Fruit fly (Drosophila melanogaster) whole organism, wandering third instar larva: ENCODE data around the gene CG6961.

Source experiments
- Abd-B ChIP-seq: fragments of >200 bp; optimal IDR thresholded peaks from 2 replicates; lab custom pipeline; 2017; ENCODE audit warnings: missing biosample characterization, missing genetic modification characterization
- CG32264 ChIP-seq: fragments of 200-800 bp; sonication (Bioruptor generic); optimal IDR thresholded peaks from 2 replicates; lab custom pipeline; 2016; ENCODE audit warnings: missing biosample characterization, missing genetic modification characterization
- CG9705 ChIP-seq: fragments of 200-800 bp; sonication (Bioruptor generic); optimal IDR thresholded peaks from 2 replicates; lab custom pipeline; 2018; ENCODE audit warnings: missing biosample characterization, mild to moderate bottlenecking, missing genetic modification characterization
- CrebA ChIP-seq: fragments of 200-800 bp; sonication (Bioruptor generic); optimal IDR thresholded peaks from 2 replicates; lab custom pipeline; 2016; ENCODE audit warnings: missing biosample characterization, mild to moderate bottlenecking, missing genetic modification characterization, borderline replicate concordance
- Dfd ChIP-seq: fragments of >200 bp; optimal IDR thresholded peaks from 2 replicates; lab custom pipeline; 2017; ENCODE audit warnings: missing biosample characterization, missing genetic modification characterization
- Dif ChIP-seq: fragments of 200-275, 200-300 bp; sonication (Bioruptor generic); optimal IDR thresholded peaks from 2 replicates; lab custom pipeline; 2018; ENCODE audit warnings: missing biosample characterization, missing genetic modification characterization; ENCODE audit not compliant: partially characterized antibody
- GATAd ChIP-seq: sonication (Bioruptor generic); optimal IDR thresholded peaks from 2 replicates; lab custom pipeline; 2016; ENCODE audit warnings: missing biosample characterization, missing genetic modification characterization
- HLH106 ChIP-seq: fragments of 200-800 bp; optimal IDR thresholded peaks from 3 replicates; lab custom pipeline; 2019; ENCODE audit warnings: missing biosample characterization, mild to moderate bottlenecking, missing genetic modification characterization, moderate library complexity
- Hnf4 ChIP-seq: fragments of 200-800 bp; sonication (Bioruptor generic); optimal IDR thresholded peaks from 2 replicates; lab custom pipeline; 2016; ENCODE audit warnings: missing biosample characterization, mild to moderate bottlenecking, missing genetic modification characterization
- Hr78 ChIP-seq: fragments of >200 bp; optimal IDR thresholded peaks from 2 replicates; lab custom pipeline; 2017; ENCODE audit warnings: missing biosample characterization, missing genetic modification characterization
- Jra ChIP-seq: sonication (Bioruptor generic); optimal IDR thresholded peaks from 2 replicates; lab custom pipeline; 2016; ENCODE audit warnings: missing biosample characterization, missing genetic modification characterization
- Mio ChIP-seq: sonication (Bioruptor generic); optimal IDR thresholded peaks from 2 replicates; lab custom pipeline; 2016; ENCODE audit warnings: missing biosample characterization, missing genetic modification characterization
- Myc ChIP-seq: fragments of >200 bp; optimal IDR thresholded peaks from 2 replicates; lab custom pipeline; 2017
- N ChIP-seq: fragments of >200 bp; optimal IDR thresholded peaks from 2 replicates; lab custom pipeline; 2018; ENCODE audit warnings: missing biosample characterization, missing external identifiers, missing genetic modification characterization
- OdsH ChIP-seq: fragments of 200-800 bp; sonication (Bioruptor generic); optimal IDR thresholded peaks from 2 replicates; lab custom pipeline; 2016; ENCODE audit warnings: missing biosample characterization, mild to moderate bottlenecking, missing genetic modification characterization
- Rel ChIP-seq, 2 experiments: fragments of 200-800 bp; sonication (Bioruptor generic) in 1 of 2; optimal IDR thresholded peaks; 2 replicates in 1 of 2; 3 replicates in 1 of 2; lab custom pipeline; 2016 to 2019; ENCODE audit warnings: mild to moderate bottlenecking in 2 of 2, missing biosample characterization in 2 of 2, missing genetic modification characterization in 2 of 2, moderate library complexity in 1 of 2
- Sp1 ChIP-seq: fragments of 200-800 bp; sonication (Bioruptor generic); optimal IDR thresholded peaks from 3 replicates; lab custom pipeline; 2019; ENCODE audit warnings: missing biosample characterization, mild to moderate bottlenecking, missing genetic modification characterization, moderate library complexity
- Vsx2 ChIP-seq: fragments of 200-300, 225-300 bp; sonication (Bioruptor generic); optimal IDR thresholded peaks from 2 replicates; lab custom pipeline; 2018; ENCODE audit warnings: missing biosample characterization, missing genetic modification characterization; ENCODE audit not compliant: partially characterized antibody
- br ChIP-seq: fragments of 200-800 bp; sonication (Bioruptor generic); optimal IDR thresholded peaks from 2 replicates; lab custom pipeline; 2016; ENCODE audit warnings: missing biosample characterization, missing genetic modification characterization
- brk ChIP-seq: fragments of 200-800 bp; sonication (Bioruptor generic); optimal IDR thresholded peaks from 2 replicates; lab custom pipeline; 2016; ENCODE audit warnings: missing biosample characterization, mild to moderate bottlenecking, missing genetic modification characterization
- dl ChIP-seq, 2 experiments: fragments of 175-275, 200-275 bp in 1 of 2; fragments of 200-275 bp in 1 of 2; sonication (Bioruptor generic); optimal IDR thresholded peaks; lab custom pipeline; 2018; ENCODE audit warnings: mild to moderate bottlenecking in 2 of 2, missing biosample characterization in 2 of 2, missing genetic modification characterization in 2 of 2, moderate library complexity in 2 of 2; ENCODE audit not compliant: partially characterized antibody in 2 of 2, insufficient read depth in 1 of 2
- dmrt93B ChIP-seq: fragments of 200-800 bp; sonication (Bioruptor generic); optimal IDR thresholded peaks from 2 replicates; lab custom pipeline; 2018; ENCODE audit warnings: missing biosample characterization, mild to moderate bottlenecking, missing genetic modification characterization
- dsf ChIP-seq: sonication (Bioruptor generic); optimal IDR thresholded peaks from 2 replicates; lab custom pipeline; 2016; ENCODE audit warnings: missing biosample characterization, missing genetic modification characterization, borderline replicate concordance
- ey ChIP-seq: fragments of 200-800 bp; sonication (Bioruptor generic); optimal IDR thresholded peaks from 2 replicates; lab custom pipeline; 2016; ENCODE audit warnings: missing biosample characterization, missing genetic modification characterization
- foxo ChIP-seq, 2 experiments: fragments of 200-800 bp; sonication (Bioruptor generic); optimal IDR thresholded peaks; 2 replicates in 1 of 2; 3 replicates in 1 of 2; lab custom pipeline; 2016 to 2017; ENCODE audit warnings: missing biosample characterization in 2 of 2, missing genetic modification characterization in 2 of 2
- fru ChIP-seq: fragments of 200-800 bp; sonication (Bioruptor generic); optimal IDR thresholded peaks from 3 replicates; lab custom pipeline; 2016; ENCODE audit warnings: missing biosample characterization, mild to moderate bottlenecking, missing genetic modification characterization
- h ChIP-seq: fragments of 200-800 bp; sonication (Bioruptor generic); optimal IDR thresholded peaks from 3 replicates; lab custom pipeline; 2016; ENCODE audit warnings: missing biosample characterization, mild to moderate bottlenecking, missing genetic modification characterization
- jim ChIP-seq: fragments of 175-275, 200-325 bp; sonication (Bioruptor generic); optimal IDR thresholded peaks from 2 replicates; lab custom pipeline; 2016; ENCODE audit warnings: missing biosample characterization, mild to moderate bottlenecking, missing genetic modification characterization
- lola ChIP-seq: fragments of >200 bp; optimal IDR thresholded peaks from 2 replicates; lab custom pipeline; 2017; ENCODE audit warnings: missing biosample characterization, missing genetic modification characterization
- psq ChIP-seq: fragments of 200-800 bp; sonication (Bioruptor generic); optimal IDR thresholded peaks from 3 replicates; lab custom pipeline; 2017; ENCODE audit warnings: missing biosample characterization, mild to moderate bottlenecking, missing genetic modification characterization, moderate library complexity
- rgr ChIP-seq: fragments of 200-800 bp; sonication (Bioruptor generic); optimal IDR thresholded peaks from 3 replicates; lab custom pipeline; 2016; ENCODE audit warnings: missing biosample characterization, mild to moderate bottlenecking, missing genetic modification characterization
- sage ChIP-seq: fragments of 200-800 bp; sonication (Bioruptor generic); optimal IDR thresholded peaks from 2 replicates; lab custom pipeline; 2016; ENCODE audit warnings: missing biosample characterization, mild to moderate bottlenecking, missing genetic modification characterization
- sv ChIP-seq: fragments of 200-800 bp; sonication (Bioruptor generic); optimal IDR thresholded peaks from 3 replicates; lab custom pipeline; 2016; ENCODE audit warnings: missing biosample characterization, missing genetic modification characterization
- tai ChIP-seq: sonication (Bioruptor generic); optimal IDR thresholded peaks from 2 replicates; lab custom pipeline; 2016; ENCODE audit warnings: missing biosample characterization, missing genetic modification characterization
- usp ChIP-seq: fragments of >200 bp; optimal IDR thresholded peaks from 2 replicates; lab custom pipeline; 2017; ENCODE audit warnings: missing biosample characterization, missing genetic modification characterization
- woc ChIP-seq: sonication (Bioruptor generic); optimal IDR thresholded peaks from 2 replicates; lab custom pipeline; 2016; ENCODE audit warnings: missing biosample characterization, mild to moderate bottlenecking, missing genetic modification characterization

CG6961 gene

dm6 chrX:18780260-18780659 lies 7.8 kb downstream of the CG6961 start:
- no peak for TF ChIP-seq OdsH (GFP tag; lab: Kevin White, UChicago)
- no peak for TF ChIP-seq Rel (GFP tag; optimal IDR thresholded peaks at IDR 0.05; lab: Kevin White, UChicago)
- TF ChIP-seq Rel (tag; optimal IDR thresholded peaks at IDR 0.05; lab: Kevin White, UChicago): no peak
- no peak for TF ChIP-seq tai (GFP tag; lab: Kevin White, UChicago)
- TF ChIP-seq dmrt93B (GFP tag; lab: Kevin White, UChicago): no peak
- TF ChIP-seq jim (GFP tag; lab: Kevin White, UChicago): no peak
- TF ChIP-seq HLH106 (tag; lab: Kevin White, UChicago): no peak
- TF ChIP-seq Hr78 (GFP tag; lab: Kevin White, UChicago): no peak
- TF ChIP-seq Mio (GFP tag; lab: Kevin White, UChicago): no peak
- no peak for TF ChIP-seq Hnf4 (GFP tag; lab: Kevin White, UChicago)

- no peak for TF ChIP-seq dl (GFP tag; optimal IDR thresholded peaks at IDR 0.05; lab: Kevin White, UChicago; ENCODE audit: insufficient read depth in 1 of 2, partially characterized antibody in 2 of 2)
- no peak for TF ChIP-seq Sp1
- TF ChIP-seq, all 38 proteins: peak for 0
Measured at dm6 chrX:18779662-18780061, 8.3 kb downstream of the CG6961 start.

- peak; percentile 13 for TF ChIP-seq Hnf4 (GFP tag; lab: Kevin White, UChicago)
- peak; percentile 42 for TF ChIP-seq h (GFP tag; lab: Kevin White, UChicago)
- TF ChIP-seq Dif (GFP tag; lab: Kevin White, UChicago): peak; percentile 23
- TF ChIP-seq lola (GFP tag; lab: Kevin White, UChicago): no peak
- TF ChIP-seq GATAd (GFP tag; lab: Kevin White, UChicago): no peak
- TF ChIP-seq woc (GFP tag; lab: Kevin White, UChicago): peak; percentile 37
- peak; percentile 14 for TF ChIP-seq fru
- peak in 1 of 2 experiments; percentile 59 for TF ChIP-seq foxo (GFP tag; optimal IDR thresholded peaks at IDR 0.05; lab: Kevin White, UChicago)
- TF ChIP-seq Abd-B (GFP tag; lab: Kevin White, UChicago): no peak
- no peak for TF ChIP-seq N (GFP tag; lab: Kevin White, UChicago)
- TF ChIP-seq sage: peak; percentile 13
- peak; percentile 59 for TF ChIP-seq psq
- TF ChIP-seq ey (GFP tag; lab: Kevin White, UChicago): peak; percentile 45
- TF ChIP-seq br (GFP tag; lab: Kevin White, UChicago): peak; percentile 32
- peak; percentile 25 for TF ChIP-seq Sp1
- TF ChIP-seq, all 38 proteins: peak for 11
Measured at dm6 chrX:18776976-18777925, 10.8 kb downstream of the CG6961 start.

- TF ChIP-seq Hr78 (GFP tag; lab: Kevin White, UChicago) (no peak), Dif (GFP tag; lab: Kevin White, UChicago) (no peak), Vsx2 (GFP tag; lab: Kevin White, UChicago) (no peak), ey (GFP tag; lab: Kevin White, UChicago) (peak; percentile 70), Dfd (GFP tag; lab: Kevin White, UChicago) (no peak), Sp1 (peak; percentile 91), Jra (GFP tag; lab: Kevin White, UChicago) (peak; percentile 12), dmrt93B (GFP tag; lab: Kevin White, UChicago) (peak; percentile 80), CG32264 (GFP tag; lab: Kevin White, UChicago) (no peak), GATAd (GFP tag; lab: Kevin White, UChicago) (no peak), sv (GFP tag; lab: Kevin White, UChicago) (peak; percentile 14), sage (peak; percentile 2), brk (GFP tag; lab: Kevin White, UChicago) (no peak), dl (GFP tag; optimal IDR thresholded peaks at IDR 0.05; lab: Kevin White, UChicago; ENCODE audit: insufficient read depth in 1 of 2, partially characterized antibody in 2 of 2) (peak in 1 of 2 experiments; percentile 24), Myc (lab: Kevin White, UChicago) (no peak), Abd-B (GFP tag; lab: Kevin White, UChicago) (no peak), psq (peak; percentile 75), fru (peak; percentile 79), OdsH (GFP tag; lab: Kevin White, UChicago) (peak; percentile 82), Rel (GFP tag; optimal IDR thresholded peaks at IDR 0.05; lab: Kevin White, UChicago) (no peak), Rel (tag; optimal IDR thresholded peaks at IDR 0.05; lab: Kevin White, UChicago) (no peak), jim (GFP tag; lab: Kevin White, UChicago) (no peak), CG9705 (GFP tag; lab: Kevin White, UChicago) (peak; percentile 84), br (GFP tag; lab: Kevin White, UChicago) (peak; percentile 66), usp (GFP tag; lab: Kevin White, UChicago) (no peak), woc (GFP tag; lab: Kevin White, UChicago) (peak; percentile 65), tai (GFP tag; lab: Kevin White, UChicago) (no peak), dsf (GFP tag; lab: Kevin White, UChicago) (peak; percentile 41), CrebA (GFP tag; lab: Kevin White, UChicago) (no peak), HLH106 (tag; lab: Kevin White, UChicago) (peak; percentile 87), rgr (GFP tag; lab: Kevin White, UChicago) (peak; percentile 67), lola (GFP tag; lab: Kevin White, UChicago) (no peak), foxo (GFP tag; optimal IDR thresholded peaks at IDR 0.05; lab: Kevin White, UChicago) (peak in 1 of 2 experiments; percentile 84), Hnf4 (GFP tag; lab: Kevin White, UChicago) (peak; percentile 48)
Measured at dm6 chrX:18775839-18776538, 12.0 kb downstream of the CG6961 start.
